Fruit fly (Drosophila melanogaster) whole organism, embryonic: ENCODE measurements around the gene CCT7.

Experiments used
- Abd-B ChIP-seq: fragments of 200-800 bp; sonication (Bioruptor generic); optimal IDR thresholded peaks from 2 replicates; lab custom pipeline; 2018; ENCODE audit warnings: missing biosample characterization, mild to moderate bottlenecking, missing genetic modification characterization, moderate library complexity
- CG10543 ChIP-seq: fragments of 200-800 bp; sonication (Bioruptor generic); optimal IDR thresholded peaks from 3 replicates; lab custom pipeline; 2017; ENCODE audit warnings: missing biosample characterization, mild to moderate bottlenecking, missing genetic modification characterization, moderate library complexity
- CG1233 ChIP-seq: fragments of 200-800 bp; sonication (Bioruptor generic); optimal IDR thresholded peaks from 4 replicates; lab custom pipeline; 2018; ENCODE audit warnings: missing biosample characterization, mild to moderate bottlenecking, missing genetic modification characterization
- CG12391 ChIP-seq: fragments of 200-800 bp; sonication (Bioruptor generic); optimal IDR thresholded peaks from 3 replicates; lab custom pipeline; 2018; ENCODE audit warnings: missing biosample characterization, mild to moderate bottlenecking, missing genetic modification characterization, moderate library complexity
- CG12659 ChIP-seq: fragments of 200-800 bp; sonication (Bioruptor generic); optimal IDR thresholded peaks from 3 replicates; lab custom pipeline; 2017; ENCODE audit warnings: mild to moderate bottlenecking, missing biosample characterization, missing genetic modification reagents, missing genetic modification characterization
- CG13775 ChIP-seq: fragments of 200-800 bp; sonication (Bioruptor generic); optimal IDR thresholded peaks from 3 replicates; lab custom pipeline; 2017; ENCODE audit warnings: missing biosample characterization, mild to moderate bottlenecking, missing genetic modification characterization
- CG1529 ChIP-seq: fragments of 200-800 bp; sonication (Bioruptor generic); optimal IDR thresholded peaks from 3 replicates; lab custom pipeline; 2018; ENCODE audit warnings: missing biosample characterization, missing genetic modification characterization
- CG1792 ChIP-seq: fragments of 200-800 bp; sonication (Bioruptor generic); optimal IDR thresholded peaks from 2 replicates; lab custom pipeline; 2016; ENCODE audit warnings: missing biosample characterization, missing genetic modification characterization
- CG2116 ChIP-seq: fragments of 200-800 bp; sonication (Bioruptor generic); optimal IDR thresholded peaks from 3 replicates; lab custom pipeline; 2018; ENCODE audit warnings: missing biosample characterization, mild to moderate bottlenecking, missing genetic modification characterization
- CG2129 ChIP-seq: fragments of 200-800 bp; sonication (Bioruptor generic); IDR thresholded peaks from 2 replicates; pipeline ENCODE4 v1.3.6; 2022; ENCODE audit warnings: missing biosample characterization, missing genetic modification characterization; ENCODE audit not compliant: partially characterized antibody
- CG34224 ChIP-seq: fragments of 200-800 bp; sonication (Bioruptor generic); IDR thresholded peaks from 3 replicates; pipeline ENCODE4 v1.3.6; 2022; ENCODE audit warnings: missing biosample characterization, missing genetic modification characterization; ENCODE audit not compliant: partially characterized antibody
- CG34376 ChIP-seq: fragments of 200-800 bp; sonication (Bioruptor generic); optimal IDR thresholded peaks from 2 replicates; lab custom pipeline; 2018; ENCODE audit warnings: missing biosample characterization, mild to moderate bottlenecking, missing genetic modification characterization
- CG4360 ChIP-seq: fragments of 200-800 bp; sonication (Bioruptor generic); IDR thresholded peaks from 2 replicates; pipeline ENCODE4 v1.3.6; 2022; ENCODE audit warnings: missing biosample characterization, missing genetic modification characterization
- CG6272 ChIP-seq: fragments of 200-800 bp; sonication (Bioruptor generic); IDR thresholded peaks from 2 replicates; pipeline ENCODE4 v1.3.6; 2022; ENCODE audit warnings: missing biosample characterization, missing genetic modification characterization
- CG6683 ChIP-seq: fragments of 200-800 bp; sonication (Bioruptor generic); optimal IDR thresholded peaks from 2 replicates; lab custom pipeline; 2017; ENCODE audit warnings: missing biosample characterization, mild to moderate bottlenecking, missing genetic modification characterization, missing genetic modification reagents
- CG6813 ChIP-seq: fragments of 200-800 bp; sonication (Bioruptor generic); optimal IDR thresholded peaks from 2 replicates; lab custom pipeline; 2017; ENCODE audit warnings: missing biosample characterization, missing genetic modification characterization, mild to moderate bottlenecking, moderate library complexity, missing genetic modification reagents
- CG8478 ChIP-seq: fragments of >200 bp; optimal IDR thresholded peaks from 2 replicates; lab custom pipeline; 2018
- Chrac-16 ChIP-seq: fragments of 200-800 bp; sonication (Bioruptor generic); optimal IDR thresholded peaks from 3 replicates; lab custom pipeline; 2016; ENCODE audit warnings: missing biosample characterization, missing genetic modification characterization
- D19B ChIP-seq: fragments of 200-800 bp; sonication (Bioruptor generic); optimal IDR thresholded peaks from 2 replicates; lab custom pipeline; 2017; ENCODE audit warnings: missing biosample characterization, mild to moderate bottlenecking, missing genetic modification characterization
- E2f2 ChIP-seq: fragments of 200-800 bp; sonication (Bioruptor generic); IDR thresholded peaks from 2 replicates; pipeline ENCODE4 v1.3.6; 2022; ENCODE audit warnings: missing biosample characterization, missing genetic modification characterization
- HmgZ ChIP-seq: fragments of 200-800 bp; sonication (Bioruptor generic); optimal IDR thresholded peaks from 2 replicates; lab custom pipeline; 2018; ENCODE audit warnings: missing biosample characterization, mild to moderate bottlenecking, missing genetic modification characterization
- Hr3 ChIP-seq: fragments of 200-800 bp; sonication (Bioruptor generic); optimal IDR thresholded peaks from 3 replicates; lab custom pipeline; 2016; ENCODE audit warnings: missing biosample characterization, missing genetic modification characterization
- MBD-R2 ChIP-seq: fragments of 200-800 bp; sonication (Bioruptor generic); IDR thresholded peaks from 2 replicates; pipeline ENCODE4 v1.3.6; 2022; ENCODE audit warnings: missing biosample characterization, missing genetic modification characterization
- Med ChIP-seq: fragments of 200-800 bp; sonication (Bioruptor generic); peaks from one replicate; lab custom pipeline; 2016; ENCODE audit warnings: missing biosample characterization, missing genetic modification characterization, mild to moderate bottlenecking, inconsistent platforms, moderate library complexity
- Meics ChIP-seq: fragments of 200-800 bp; sonication (Bioruptor generic); optimal IDR thresholded peaks from 2 replicates; lab custom pipeline; 2017; ENCODE audit warnings: missing biosample characterization, mild to moderate bottlenecking, missing genetic modification characterization
- NC2β ChIP-seq: fragments of 200-800 bp; sonication (Bioruptor generic); optimal IDR thresholded peaks from 2 replicates; lab custom pipeline; 2016; ENCODE audit warnings: missing biosample characterization, missing genetic modification characterization
- Xrp1 ChIP-seq: fragments of 200-800 bp; sonication (Bioruptor generic); IDR thresholded peaks from 2 replicates; pipeline ENCODE4 v1.3.6; 2022; ENCODE audit warnings: missing biosample characterization, missing genetic modification characterization
- YL-1 ChIP-seq: fragments of 200-800 bp; sonication (Bioruptor generic); optimal IDR thresholded peaks from 3 replicates; lab custom pipeline; 2017; ENCODE audit warnings: missing biosample characterization, mild to moderate bottlenecking, missing genetic modification characterization
- al ChIP-seq: fragments of 200-800 bp; sonication (Bioruptor generic); IDR thresholded peaks from 2 replicates; pipeline ENCODE4 v1.3.6; 2022; ENCODE audit warnings: missing biosample characterization, missing genetic modification characterization
- az2 ChIP-seq: fragments of 200-800 bp; sonication (Bioruptor generic); optimal IDR thresholded peaks from 3 replicates; lab custom pipeline; 2016; ENCODE audit warnings: missing biosample characterization, missing genetic modification characterization
- bsh ChIP-seq, 2 experiments: fragments of 200-800 bp; sonication (Bioruptor generic); optimal IDR thresholded peaks; 2 replicates each; lab custom pipeline; 2017 to 2018; ENCODE audit warnings: mild to moderate bottlenecking in 2 of 2, missing biosample characterization in 2 of 2, missing genetic modification characterization in 2 of 2, moderate library complexity in 1 of 2
- caup ChIP-seq: fragments of 200-800 bp; sonication (Bioruptor generic); optimal IDR thresholded peaks from 3 replicates; lab custom pipeline; 2017; ENCODE audit warnings: missing biosample characterization, mild to moderate bottlenecking, missing genetic modification characterization, moderate library complexity; ENCODE audit not compliant: severe bottlenecking
- cg ChIP-seq: fragments of 200-800 bp; sonication (Bioruptor generic); optimal IDR thresholded peaks from 3 replicates; lab custom pipeline; 2019; ENCODE audit warnings: missing biosample characterization, mild to moderate bottlenecking, missing genetic modification characterization, moderate library complexity
- chinmo ChIP-seq: fragments of 200-800 bp; sonication (Bioruptor generic); IDR thresholded peaks from 4 replicates; pipeline ENCODE4 v1.3.6; 2022; ENCODE audit warnings: missing biosample characterization, missing genetic modification characterization; ENCODE audit not compliant: partially characterized antibody
- crc ChIP-seq: fragments of 200-800 bp; sonication (Bioruptor generic); optimal IDR thresholded peaks from 2 replicates; lab custom pipeline; 2016; ENCODE audit warnings: missing biosample characterization, missing genetic modification characterization
- cwo ChIP-seq: fragments of 200-800 bp; sonication (Bioruptor generic); optimal IDR thresholded peaks from 3 replicates; lab custom pipeline; 2017; ENCODE audit warnings: missing biosample characterization, missing genetic modification characterization, mild to moderate bottlenecking, moderate library complexity, missing genetic modification reagents
- danr ChIP-seq: fragments of 200-800 bp; sonication (Bioruptor generic); IDR thresholded peaks from 2 replicates; pipeline ENCODE4 v1.3.6; 2022; ENCODE audit warnings: missing biosample characterization, missing genetic modification characterization
- dmrt11E ChIP-seq: fragments of 200-800 bp; sonication (Bioruptor generic); optimal IDR thresholded peaks from 3 replicates; lab custom pipeline; 2018; ENCODE audit warnings: missing biosample characterization, mild to moderate bottlenecking, missing genetic modification characterization, moderate library complexity
- dmrt99B ChIP-seq: fragments of 200-800 bp; sonication (Bioruptor generic); optimal IDR thresholded peaks from 2 replicates; lab custom pipeline; 2018; ENCODE audit warnings: missing biosample characterization, mild to moderate bottlenecking, missing genetic modification characterization, moderate library complexity
- en ChIP-seq: fragments of 200-800 bp; sonication (Bioruptor generic); optimal IDR thresholded peaks from 2 replicates; lab custom pipeline; 2016; ENCODE audit warnings: missing biosample characterization, missing genetic modification characterization
- lab ChIP-seq: fragments of 200-800 bp; sonication (Bioruptor generic); optimal IDR thresholded peaks from 3 replicates; lab custom pipeline; 2017; ENCODE audit warnings: missing biosample characterization, missing genetic modification characterization, mild to moderate bottlenecking, moderate library complexity, missing genetic modification reagents
- lov ChIP-seq, 2 experiments: fragments of 200-800 bp in 1 of 2; fragments of >200 bp in 1 of 2; sonication (Bioruptor generic) in 1 of 2; IDR thresholded peaks in 1 of 2; optimal IDR thresholded peaks in 1 of 2; 2 replicates in 1 of 2; 3 replicates in 1 of 2; pipeline versions ENCODE4 v1.3.6 to Lab custom; 2017 to 2022; ENCODE audit warnings: missing biosample characterization in 1 of 2, missing genetic modification characterization in 1 of 2
- mirr ChIP-seq: fragments of 200-800 bp; sonication (Bioruptor generic); optimal IDR thresholded peaks from 3 replicates; lab custom pipeline; 2018; ENCODE audit warnings: missing biosample characterization, mild to moderate bottlenecking, missing genetic modification characterization
- ranshi ChIP-seq: fragments of 200-800 bp; sonication (Bioruptor generic); IDR thresholded peaks from 2 replicates; pipeline ENCODE4 v1.3.6; 2022; ENCODE audit warnings: missing biosample characterization, missing genetic modification characterization
- sens-2 ChIP-seq: fragments of 200-800 bp; sonication (Bioruptor generic); IDR thresholded peaks from 2 replicates; pipeline ENCODE4 v1.3.6; 2022; ENCODE audit warnings: missing biosample characterization, missing genetic modification characterization
- sima ChIP-seq: fragments of 200-800 bp; sonication (Bioruptor generic); optimal IDR thresholded peaks from 2 replicates; lab custom pipeline; 2016; ENCODE audit warnings: missing biosample characterization, missing genetic modification characterization
- stwl ChIP-seq: fragments of 200-800 bp; sonication (Bioruptor generic); optimal IDR thresholded peaks from 3 replicates; lab custom pipeline; 2018; ENCODE audit warnings: missing biosample characterization, mild to moderate bottlenecking, missing genetic modification characterization, moderate library complexity
- sug ChIP-seq: fragments of 200-800 bp; optimal IDR thresholded peaks from 2 replicates; lab custom pipeline; 2019; ENCODE audit warnings: missing biosample characterization, mild to moderate bottlenecking, missing genetic modification characterization, moderate library complexity
- toy ChIP-seq: fragments of 200-800 bp; sonication (Bioruptor generic); IDR thresholded peaks from 2 replicates; pipeline ENCODE4 v1.3.6; 2022; ENCODE audit warnings: missing biosample characterization, missing genetic modification characterization
- twi ChIP-seq: fragments of 200-800 bp; optimal IDR thresholded peaks from 2 replicates; lab custom pipeline; 2019; ENCODE audit warnings: missing biosample characterization, mild to moderate bottlenecking, missing genetic modification characterization, moderate library complexity

CCT7 gene

dm6 chr3R:8821623-8822022 is 20.3 kb downstream of the CCT7 start, which contains the start of gene CG8369:
CG8369 (plus strand) TSS chr3R:8822008.
- TF ChIP-seq al (GFP tag; lab: Robert Waterston, UW) (no peak), CG12659 (GFP tag; lab: Kevin White, UChicago) (no peak), CG2116 (GFP tag; lab: Kevin White, UChicago) (no peak), caup (no peak), Med (peak; percentile 15), CG6813 (GFP tag; lab: Kevin White, UChicago) (no peak), NC2β (no peak), Meics (GFP tag; lab: Kevin White, UChicago) (no peak), CG34224 (GFP tag; lab: Robert Waterston, UW) (no peak), sens-2 (no peak), CG1233 (GFP tag; lab: Kevin White, UChicago) (no peak), CG34376 (peak; percentile 54), stwl (tag; lab: Kevin White, UChicago) (no peak), cg (GFP tag; lab: Kevin White, UChicago) (peak; percentile 48), Xrp1 (GFP tag; lab: Robert Waterston, UW) (no peak), lab (GFP tag; lab: Kevin White, UChicago) (no peak), CG10543 (GFP tag; lab: Kevin White, UChicago) (peak; percentile 17), CG12391 (no peak), twi (no peak), CG2129 (no peak), CG8478 (no peak), CG4360 (GFP tag; lab: Robert Waterston, UW) (no peak), D19B (GFP tag; lab: Kevin White, UChicago) (no peak), toy (GFP tag; lab: Robert Waterston, UW) (no peak), sima (GFP tag; lab: Kevin White, UChicago) (no peak), dmrt99B (tag; lab: Kevin White, UChicago) (no peak), mirr (GFP tag; lab: Kevin White, UChicago) (peak; percentile 24), ranshi (no peak), CG6683 (GFP tag; lab: Kevin White, UChicago) (no peak), CG1792 (GFP tag; lab: Kevin White, UChicago) (no peak), Hr3 (GFP tag; lab: Kevin White, UChicago) (no peak), danr (GFP tag; lab: Robert Waterston, UW) (no peak), YL-1 (GFP tag; lab: Kevin White, UChicago) (no peak), sug (tag; lab: Kevin White, UChicago) (peak; percentile 2), E2f2 (GFP tag; lab: Robert Waterston, UW) (0 out of 2 replicates have a peak, but pooled peaks have one; percentile 22), lov (optimal IDR thresholded peaks at IDR 0.05; lab: Kevin White, UChicago) (no peak), lov (GFP tag; IDR thresholded peaks at IDR 0.05; lab: Robert Waterston, UW) (no peak), Chrac-16 (GFP tag; lab: Kevin White, UChicago) (no peak), chinmo (GFP tag; lab: Robert Waterston, UW) (peak; percentile 48; the same call in 1 of the 4 replicates), crc (GFP tag; lab: Kevin White, UChicago) (no peak), en (GFP tag; lab: Kevin White, UChicago) (no peak), az2 (GFP tag; lab: Kevin White, UChicago) (no peak), CG1529 (GFP tag; lab: Kevin White, UChicago) (no peak), cwo (GFP tag; lab: Kevin White, UChicago) (no peak), CG6272 (GFP tag; lab: Robert Waterston, UW) (no peak), dmrt11E (tag; lab: Kevin White, UChicago) (no peak), CG13775 (GFP tag; lab: Kevin White, UChicago) (no peak), HmgZ (no peak), MBD-R2 (no peak), bsh (GFP tag; optimal IDR thresholded peaks at IDR 0.05; lab: Kevin White, UChicago) (no peak), Abd-B (GFP tag; lab: Kevin White, UChicago) (no peak)
